Worm (Caenorhabditis elegans) whole organism, midembryonic: ENCODE measurements around the gene rps-29.

Source experiments
- T22C8.4 ChIP-seq: fragments of 200-800 bp; sonication (Bioruptor generic); IDR thresholded peaks from 2 replicates; pipeline ENCODE4 v1.3.6; 2022; ENCODE audit warnings: missing genetic modification characterization, missing compliant biosample characterization
- cog-1 ChIP-seq: sonication (generic microtip); optimal IDR thresholded peaks from 2 replicates; lab custom pipeline; 2016; ENCODE audit warnings: missing genetic modification characterization, missing compliant biosample characterization
- flt-1 ChIP-seq: fragments of 200-800 bp; sonication (Bioruptor generic); IDR thresholded peaks from 2 replicates; pipeline ENCODE4 v1.3.6; 2022; ENCODE audit warnings: missing genetic modification characterization, missing compliant biosample characterization
- klf-2 ChIP-seq: fragments of 200-800 bp; sonication (Bioruptor generic); conservative IDR thresholded peaks from 2 replicates; pipeline ENCODE4 v1.3.6; 2022; ENCODE audit warnings: missing genetic modification reagents, missing genetic modification characterization, missing compliant biosample characterization
- med-1 ChIP-seq: sonication (generic microtip); optimal IDR thresholded peaks from 2 replicates; lab custom pipeline; 2017; ENCODE audit warnings: missing genetic modification characterization, mild to moderate bottlenecking, missing compliant biosample characterization, antibody characterized with exemption, missing genetic modification reagents; ENCODE audit not compliant: insufficient read depth
- ref-1 ChIP-seq: fragments of 200-800 bp; sonication (Bioruptor generic); conservative IDR thresholded peaks from 2 replicates; pipeline ENCODE4 v1.3.6; 2022; ENCODE audit warnings: missing genetic modification reagents, missing genetic modification characterization, missing compliant biosample characterization
- tab-1 ChIP-seq: fragments of 200-800 bp; sonication (Bioruptor generic); IDR thresholded peaks from 2 replicates; pipeline ENCODE4 v1.3.6; 2022; ENCODE audit warnings: missing genetic modification characterization, missing compliant biosample characterization
- ztf-23 ChIP-seq: fragments of 200-800 bp; sonication (Bioruptor generic); IDR thresholded peaks from 2 replicates; pipeline ENCODE4 v1.3.6; 2022; ENCODE audit warnings: missing genetic modification reagents, missing genetic modification characterization, missing compliant biosample characterization
- ztf-29 ChIP-seq: fragments of 200-800 bp; sonication (Bioruptor generic); IDR thresholded peaks from 2 replicates; pipeline ENCODE4 v1.3.6; 2022; ENCODE audit warnings: missing genetic modification reagents, missing genetic modification characterization, missing compliant biosample characterization

Gene rps-29

DNA sequence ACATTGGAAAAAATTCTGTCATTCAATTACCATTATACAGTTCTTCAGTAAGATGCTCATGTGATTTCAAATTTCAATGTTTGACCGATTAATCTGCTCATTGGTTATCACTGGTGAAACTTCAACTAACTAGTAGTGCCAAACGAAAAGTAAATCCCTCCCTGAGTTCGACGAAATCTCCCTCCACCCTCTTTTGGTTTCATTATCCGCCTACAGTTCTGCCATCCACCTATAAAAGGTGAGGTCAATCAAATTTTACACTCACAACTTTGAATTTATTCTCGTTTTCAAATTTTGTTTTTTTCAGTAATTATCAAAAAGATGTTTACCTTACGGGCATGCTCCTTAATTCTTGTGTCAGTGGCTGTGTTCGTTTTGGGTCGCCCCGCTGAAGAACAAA, 48.5 kb downstream of the rps-29 start, which contains the start of gene far-8:
far-8 (plus strand) TSS at position 301 of the 400 bp plus-strand sequence.
- no peak for TF ChIP-seq med-1
- TF ChIP-seq tab-1 (GFP tag; lab: Robert Waterston, UW) = no peak
- no peak for TF ChIP-seq ref-1 (GFP tag; lab: Robert Waterston, UW)
- TF ChIP-seq flt-1 (GFP tag; lab: Robert Waterston, UW) = no peak
- TF ChIP-seq ztf-23 (GFP tag; lab: Robert Waterston, UW) = no peak
- TF ChIP-seq ztf-29 (GFP tag; lab: Robert Waterston, UW) = no peak
- TF ChIP-seq cog-1 (tag; lab: Kevin White, UChicago) = no peak

ce11 chrIII:843999-844398, 49.9 kb downstream of the rps-29 start:
- no peak for TF ChIP-seq ztf-29 (GFP tag; lab: Robert Waterston, UW)
- no peak for TF ChIP-seq T22C8.4 (GFP tag; lab: Robert Waterston, UW)
- TF ChIP-seq ztf-23 (GFP tag; lab: Robert Waterston, UW) = no peak
- no peak for TF ChIP-seq tab-1 (GFP tag; lab: Robert Waterston, UW)
- no peak for TF ChIP-seq klf-2 (GFP tag; lab: Robert Waterston, UW)
- TF ChIP-seq med-1 = no peak
- TF ChIP-seq flt-1 (GFP tag; lab: Robert Waterston, UW) = no peak
- TF ChIP-seq ref-1 (GFP tag; lab: Robert Waterston, UW) = no peak
- no peak for TF ChIP-seq cog-1 (tag; lab: Kevin White, UChicago)

DNA sequence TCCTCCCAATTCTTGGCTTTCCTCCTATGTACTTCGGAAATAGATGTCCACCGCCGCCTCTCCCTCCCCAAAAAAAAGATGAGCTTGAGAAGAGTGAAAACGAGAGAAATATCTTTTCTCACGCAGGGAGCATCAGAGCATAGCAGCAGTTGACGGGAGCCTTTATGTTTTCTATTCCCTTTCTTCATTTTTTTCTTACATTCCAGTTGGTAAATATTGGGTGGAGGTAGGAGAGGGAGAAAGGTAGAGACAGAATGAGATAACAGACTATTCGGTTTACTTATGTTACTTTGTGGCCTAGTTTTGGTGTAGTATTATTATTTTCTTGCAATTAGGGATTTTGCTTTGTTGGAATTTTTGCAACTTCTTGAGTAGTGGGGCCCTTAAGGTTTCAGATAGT, 50.5 kb downstream of the rps-29 start:
- TF ChIP-seq klf-2 (GFP tag; lab: Robert Waterston, UW) (no peak), ztf-23 (GFP tag; lab: Robert Waterston, UW) (no peak), ztf-29 (GFP tag; lab: Robert Waterston, UW) (no peak), med-1 (no peak), tab-1 (GFP tag; lab: Robert Waterston, UW) (no peak), T22C8.4 (GFP tag; lab: Robert Waterston, UW) (no peak), flt-1 (GFP tag; lab: Robert Waterston, UW) (no peak), cog-1 (tag; lab: Kevin White, UChicago) (no peak), ref-1 (GFP tag; lab: Robert Waterston, UW) (no peak)
